Fruit fly (Drosophila melanogaster) whole organism, embryonic: ENCODE measurements around the gene Tmx3.

ENCODE experiments used
- Blimp-1 ChIP-seq: fragments of 200-800 bp; sonication (Bioruptor generic); optimal IDR thresholded peaks from 3 replicates; lab custom pipeline; 2018; ENCODE audit warnings: missing biosample characterization, missing genetic modification characterization, mild to moderate bottlenecking, moderate library complexity, missing genetic modification reagents
- CG1024 ChIP-seq: fragments of 200-800 bp; sonication (Bioruptor generic); IDR thresholded peaks from 2 replicates; pipeline ENCODE4 v1.3.6; 2022; ENCODE audit warnings: missing biosample characterization, missing genetic modification characterization
- CG13296 ChIP-seq: fragments of 200-800 bp; sonication (Bioruptor generic); optimal IDR thresholded peaks from 3 replicates; lab custom pipeline; 2018; ENCODE audit warnings: missing biosample characterization, mild to moderate bottlenecking, missing genetic modification characterization
- CG15269 ChIP-seq: fragments of 200-800 bp; sonication (Bioruptor generic); optimal IDR thresholded peaks from 2 replicates; lab custom pipeline; 2018; ENCODE audit warnings: missing biosample characterization, mild to moderate bottlenecking, missing genetic modification characterization, moderate library complexity
- CG1529 ChIP-seq: fragments of 200-800 bp; sonication (Bioruptor generic); optimal IDR thresholded peaks from 3 replicates; lab custom pipeline; 2018; ENCODE audit warnings: missing biosample characterization, missing genetic modification characterization
- CG17186 ChIP-seq: fragments of 200-800 bp; sonication (Bioruptor generic); optimal IDR thresholded peaks from 3 replicates; lab custom pipeline; 2017; ENCODE audit warnings: missing biosample characterization, missing genetic modification reagents, missing genetic modification characterization
- CG17385 ChIP-seq: fragments of 200-800 bp; sonication (Bioruptor generic); optimal IDR thresholded peaks from 3 replicates; lab custom pipeline; 2018; ENCODE audit warnings: missing biosample characterization, mild to moderate bottlenecking, missing genetic modification characterization
- CG17912 ChIP-seq: fragments of 200-800 bp; sonication (Bioruptor generic); optimal IDR thresholded peaks from 2 replicates; lab custom pipeline; 2018; ENCODE audit warnings: missing biosample characterization, mild to moderate bottlenecking, missing genetic modification characterization
- CG1792 ChIP-seq: fragments of 200-800 bp; sonication (Bioruptor generic); optimal IDR thresholded peaks from 2 replicates; lab custom pipeline; 2016; ENCODE audit warnings: missing biosample characterization, missing genetic modification characterization
- CG2116 ChIP-seq: fragments of 200-800 bp; sonication (Bioruptor generic); optimal IDR thresholded peaks from 3 replicates; lab custom pipeline; 2018; ENCODE audit warnings: missing biosample characterization, mild to moderate bottlenecking, missing genetic modification characterization
- CG31441 ChIP-seq: fragments of 200-800 bp; sonication (Bioruptor generic); IDR thresholded peaks from 2 replicates; pipeline ENCODE4 v1.3.6; 2022; ENCODE audit warnings: missing biosample characterization, missing genetic modification characterization
- CG3281 ChIP-seq: fragments of 200-800 bp; sonication (Bioruptor generic); optimal IDR thresholded peaks from 3 replicates; lab custom pipeline; 2017; ENCODE audit warnings: missing biosample characterization, mild to moderate bottlenecking, missing genetic modification characterization
- CG33213 ChIP-seq: fragments of 200-800 bp; sonication (Bioruptor generic); optimal IDR thresholded peaks from 3 replicates; lab custom pipeline; 2016; ENCODE audit warnings: missing biosample characterization, missing genetic modification characterization
- CG4328 ChIP-seq: fragments of 200-800 bp; sonication (Bioruptor generic); optimal IDR thresholded peaks from 3 replicates; lab custom pipeline; 2017; ENCODE audit warnings: missing biosample characterization, missing genetic modification reagents, missing genetic modification characterization
- CG43689 ChIP-seq: fragments of 200-800 bp; sonication (Bioruptor generic); IDR thresholded peaks from 2 replicates; pipeline ENCODE4 v1.3.6; 2022; ENCODE audit warnings: missing biosample characterization, missing genetic modification characterization
- CG4617 ChIP-seq: fragments of 200-800 bp; sonication (Bioruptor generic); optimal IDR thresholded peaks from 3 replicates; lab custom pipeline; 2016; ENCODE audit warnings: missing biosample characterization, missing genetic modification characterization, borderline replicate concordance
- CG5245 ChIP-seq: fragments of 200-800 bp; sonication (Bioruptor generic); optimal IDR thresholded peaks from 3 replicates; lab custom pipeline; 2016; ENCODE audit warnings: missing biosample characterization, missing genetic modification characterization
- CG6254 ChIP-seq: fragments of 200-800 bp; sonication (Bioruptor generic); optimal IDR thresholded peaks from 3 replicates; lab custom pipeline; 2017; ENCODE audit warnings: mild to moderate bottlenecking, missing biosample characterization, missing genetic modification reagents, missing genetic modification characterization
- CG6654 ChIP-seq: fragments of 200-800 bp; sonication (Bioruptor generic); optimal IDR thresholded peaks from 2 replicates; lab custom pipeline; 2017; ENCODE audit warnings: missing biosample characterization, mild to moderate bottlenecking, missing genetic modification characterization
- CG6689 ChIP-seq: fragments of 200-800 bp; sonication (Bioruptor generic); IDR thresholded peaks from 2 replicates; pipeline ENCODE4 v1.3.6; 2022; ENCODE audit warnings: missing biosample characterization, missing genetic modification characterization
- CG6791 ChIP-seq: fragments of 200-800 bp; sonication (Bioruptor generic); IDR thresholded peaks from 3 replicates; pipeline ENCODE4 v1.3.6; 2022; ENCODE audit warnings: missing biosample characterization, missing genetic modification characterization; ENCODE audit not compliant: partially characterized antibody
- CG6813 ChIP-seq: fragments of 200-800 bp; sonication (Bioruptor generic); optimal IDR thresholded peaks from 2 replicates; lab custom pipeline; 2017; ENCODE audit warnings: missing biosample characterization, missing genetic modification characterization, mild to moderate bottlenecking, moderate library complexity, missing genetic modification reagents
- CG8290 ChIP-seq, 3 experiments: fragments of 200-800 bp; sonication (Bioruptor generic); optimal IDR thresholded peaks; 2 replicates each; lab custom pipeline; 2016 to 2019; ENCODE audit warnings: missing biosample characterization in 3 of 3, missing genetic modification characterization in 3 of 3, mild to moderate bottlenecking in 2 of 3, moderate library complexity in 1 of 3
- CG9727 ChIP-seq: fragments of 200-800 bp; sonication (Bioruptor generic); optimal IDR thresholded peaks from 3 replicates; lab custom pipeline; 2017; ENCODE audit warnings: missing biosample characterization, mild to moderate bottlenecking, missing genetic modification characterization
- Elba2 ChIP-seq: fragments of 200-800 bp; sonication (Bioruptor generic); optimal IDR thresholded peaks from 3 replicates; lab custom pipeline; 2016; ENCODE audit warnings: missing biosample characterization, missing genetic modification characterization
- HHEX ChIP-seq: fragments of 200-800 bp; sonication (Bioruptor generic); optimal IDR thresholded peaks from 3 replicates; lab custom pipeline; 2017; ENCODE audit warnings: missing biosample characterization, mild to moderate bottlenecking, missing genetic modification characterization, missing genetic modification reagents
- HLHmδ ChIP-seq: fragments of 200-800 bp; sonication (Bioruptor generic); optimal IDR thresholded peaks from 2 replicates; lab custom pipeline; 2018; ENCODE audit warnings: missing biosample characterization, mild to moderate bottlenecking, missing genetic modification characterization, moderate library complexity
- Hsf ChIP-seq: fragments of 200-800 bp; sonication (Bioruptor generic); optimal IDR thresholded peaks from 3 replicates; lab custom pipeline; 2016; ENCODE audit warnings: missing biosample characterization, missing genetic modification characterization
- MESR4 ChIP-seq: fragments of 200-800 bp; sonication (Bioruptor generic); optimal IDR thresholded peaks from 2 replicates; lab custom pipeline; 2018; ENCODE audit warnings: missing biosample characterization, mild to moderate bottlenecking, missing genetic modification characterization, moderate library complexity
- Mes4 ChIP-seq: fragments of 200-800 bp; sonication (Bioruptor generic); optimal IDR thresholded peaks from 2 replicates; lab custom pipeline; 2016; ENCODE audit warnings: missing biosample characterization, missing genetic modification characterization
- Optix ChIP-seq: fragments of 200-800 bp; sonication (Bioruptor generic); IDR thresholded peaks from 3 replicates; pipeline ENCODE4 v1.3.6; 2022; ENCODE audit warnings: missing biosample characterization, missing genetic modification characterization
- Spps ChIP-seq: fragments of 200-800 bp; sonication (Bioruptor generic); optimal IDR thresholded peaks from 2 replicates; lab custom pipeline; 2018; ENCODE audit warnings: missing biosample characterization, mild to moderate bottlenecking, missing genetic modification characterization
- Xrp1 ChIP-seq: fragments of 200-800 bp; sonication (Bioruptor generic); IDR thresholded peaks from 2 replicates; pipeline ENCODE4 v1.3.6; 2022; ENCODE audit warnings: missing biosample characterization, missing genetic modification characterization
- ara ChIP-seq: fragments of 200-800 bp; sonication (Bioruptor generic); IDR thresholded peaks from 2 replicates; pipeline ENCODE4 v1.3.6; 2022; ENCODE audit warnings: missing biosample characterization, missing genetic modification characterization
- bab2 ChIP-seq: fragments of 200-800 bp; sonication (Bioruptor generic); optimal IDR thresholded peaks from 2 replicates; lab custom pipeline; 2016; ENCODE audit warnings: missing biosample characterization, missing genetic modification characterization
- bbx ChIP-seq: fragments of 200-800 bp; sonication (Bioruptor generic); IDR thresholded peaks from 2 replicates; pipeline ENCODE4 v1.3.6; 2022; ENCODE audit warnings: missing biosample characterization, missing genetic modification characterization; ENCODE audit not compliant: partially characterized antibody
- chinmo ChIP-seq: fragments of 200-800 bp; sonication (Bioruptor generic); IDR thresholded peaks from 4 replicates; pipeline ENCODE4 v1.3.6; 2022; ENCODE audit warnings: missing biosample characterization, missing genetic modification characterization; ENCODE audit not compliant: partially characterized antibody
- crp ChIP-seq, 2 experiments: fragments of 200-800 bp; sonication (Bioruptor generic); optimal IDR thresholded peaks; 2 replicates in 1 of 2; 3 replicates in 1 of 2; lab custom pipeline; 2017; ENCODE audit warnings: missing biosample characterization in 2 of 2, missing genetic modification characterization in 2 of 2, mild to moderate bottlenecking in 1 of 2, moderate library complexity in 1 of 2
- disco-r ChIP-seq: fragments of 200-800 bp; sonication (Bioruptor generic); optimal IDR thresholded peaks from 2 replicates; lab custom pipeline; 2016; ENCODE audit warnings: missing biosample characterization, missing genetic modification characterization
- fru ChIP-seq: fragments of >200 bp; optimal IDR thresholded peaks from 2 replicates; lab custom pipeline; 2017
- ham ChIP-seq: fragments of 200-800 bp; sonication (Bioruptor generic); IDR thresholded peaks from 2 replicates; pipeline ENCODE4 v1.3.6; 2022; ENCODE audit warnings: missing biosample characterization, missing genetic modification characterization
- lab ChIP-seq: fragments of 200-800 bp; sonication (Bioruptor generic); optimal IDR thresholded peaks from 3 replicates; lab custom pipeline; 2017; ENCODE audit warnings: missing biosample characterization, missing genetic modification characterization, mild to moderate bottlenecking, moderate library complexity, missing genetic modification reagents
- nau ChIP-seq: fragments of 200-800 bp; sonication (Bioruptor generic); optimal IDR thresholded peaks from 3 replicates; lab custom pipeline; 2017; ENCODE audit warnings: missing biosample characterization, mild to moderate bottlenecking, missing genetic modification characterization, missing genetic modification reagents
- nom ChIP-seq: fragments of 200-800 bp; sonication (Bioruptor generic); optimal IDR thresholded peaks from 2 replicates; lab custom pipeline; 2017; ENCODE audit warnings: missing biosample characterization, missing genetic modification characterization, mild to moderate bottlenecking, moderate library complexity, missing genetic modification reagents
- phol ChIP-seq: fragments of 200-800 bp; sonication (Bioruptor generic); optimal IDR thresholded peaks from 3 replicates; lab custom pipeline; 2018; ENCODE audit warnings: missing biosample characterization, mild to moderate bottlenecking, missing genetic modification characterization, moderate library complexity
- row ChIP-seq: fragments of 200-800 bp; sonication (Bioruptor generic); IDR thresholded peaks from 3 replicates; pipeline ENCODE4 v1.3.6; 2022; ENCODE audit warnings: missing biosample characterization, missing genetic modification characterization
- scrt ChIP-seq: fragments of 200-800 bp; sonication (Bioruptor generic); optimal IDR thresholded peaks from 2 replicates; lab custom pipeline; 2018; ENCODE audit warnings: missing biosample characterization, mild to moderate bottlenecking, missing genetic modification characterization, moderate library complexity
- so ChIP-seq: fragments of 200-800 bp; sonication (Bioruptor generic); IDR thresholded peaks from 3 replicates; pipeline ENCODE4 v1.3.6; 2022; ENCODE audit warnings: missing biosample characterization, missing genetic modification characterization
- ttk ChIP-seq: fragments of 200-800 bp; sonication (Bioruptor generic); IDR thresholded peaks from 2 replicates; pipeline ENCODE4 v2.1.2; 2022; ENCODE audit warnings: missing biosample characterization, missing genetic modification characterization
- zen ChIP-seq: fragments of 200-800 bp; sonication (Bioruptor generic); optimal IDR thresholded peaks from 3 replicates; lab custom pipeline; 2018; ENCODE audit warnings: missing biosample characterization, mild to moderate bottlenecking, missing genetic modification characterization, moderate library complexity

The Tmx3 gene

DNA sequence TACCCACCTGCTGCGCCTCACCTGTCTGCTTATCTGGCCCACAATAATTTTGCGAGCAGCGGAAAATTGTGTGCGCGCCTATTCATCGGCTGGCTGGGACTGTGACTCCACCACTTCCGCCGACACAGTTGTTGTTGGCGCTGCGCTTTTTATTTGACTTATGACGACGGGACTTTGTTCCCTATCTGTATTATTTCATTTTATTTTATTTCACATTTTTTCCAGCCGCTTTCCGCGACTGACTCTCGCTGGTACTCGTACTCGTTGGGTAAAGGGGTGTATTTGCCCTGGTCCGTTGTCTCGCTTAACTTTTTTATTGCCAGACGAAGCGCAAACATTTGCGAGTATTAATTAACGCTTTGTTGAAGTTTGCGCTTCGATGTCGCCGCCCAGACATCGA lies 38.0 kb upstream of the Tmx3 start (continued):
- TF ChIP-seq CG17912 (GFP tag; lab: Kevin White, UChicago) = no peak
- TF ChIP-seq nom (GFP tag; lab: Kevin White, UChicago) = peak; percentile 84
- TF ChIP-seq CG13296 (GFP tag; lab: Kevin White, UChicago) = no peak
- peak; percentile 38 for TF ChIP-seq lab (GFP tag; lab: Kevin White, UChicago)
- no peak for TF ChIP-seq so (GFP tag; lab: Robert Waterston, UW)
- no peak for TF ChIP-seq crp (GFP tag; optimal IDR thresholded peaks at IDR 0.05; lab: Kevin White, UChicago)
- no peak for TF ChIP-seq CG31441 (GFP tag; lab: Robert Waterston, UW)
- no peak for TF ChIP-seq CG17385
- no peak for TF ChIP-seq MESR4
- TF ChIP-seq CG6654 (GFP tag; lab: Kevin White, UChicago) = no peak
- TF ChIP-seq CG6254 (GFP tag; lab: Kevin White, UChicago) = no peak
- no peak for TF ChIP-seq Hsf
- no peak for TF ChIP-seq CG5245 (GFP tag; lab: Kevin White, UChicago)
- TF ChIP-seq CG6813 = no peak
- no peak for TF ChIP-seq CG1529 (GFP tag; lab: Kevin White, UChicago)
- no peak for TF ChIP-seq CG2116
- no peak for TF ChIP-seq Blimp-1 (GFP tag; lab: Kevin White, UChicago)
- TF ChIP-seq CG3281 (GFP tag; lab: Kevin White, UChicago) = peak; percentile 17
- TF ChIP-seq CG6689 (GFP tag; lab: Robert Waterston, UW) = no peak
- no peak for TF ChIP-seq ttk
- no peak for TF ChIP-seq row (GFP tag; lab: Robert Waterston, UW)
- no peak for TF ChIP-seq bbx (GFP tag; lab: Robert Waterston, UW)
- no peak for TF ChIP-seq Spps (tag; lab: Kevin White, UChicago)
- no peak for TF ChIP-seq Optix (GFP tag; lab: Robert Waterston, UW)
- TF ChIP-seq bab2 (GFP tag; lab: Kevin White, UChicago) = no peak
- TF ChIP-seq CG43689 (GFP tag; lab: Robert Waterston, UW) = no peak
- TF ChIP-seq Xrp1 (GFP tag; lab: Robert Waterston, UW) = no peak
- TF ChIP-seq scrt (GFP tag; lab: Kevin White, UChicago) = no peak
- 0 out of 2 replicates have a peak, but pooled peaks have one; percentile 2 for TF ChIP-seq CG1024 (GFP tag; lab: Robert Waterston, UW)
- TF ChIP-seq disco-r (GFP tag; lab: Kevin White, UChicago) = no peak
- TF ChIP-seq CG33213 = no peak
- no peak for TF ChIP-seq CG4617
- peak; percentile 27 for TF ChIP-seq HHEX (GFP tag; lab: Kevin White, UChicago)
- no peak for TF ChIP-seq ara
- TF ChIP-seq CG8290 (GFP tag; optimal IDR thresholded peaks at IDR 0.05; lab: Kevin White, UChicago) = no peak
- TF ChIP-seq CG8290 (tag; optimal IDR thresholded peaks at IDR 0.05; lab: Kevin White, UChicago) = no peak
- TF ChIP-seq zen (tag; lab: Kevin White, UChicago) = no peak
- TF ChIP-seq fru (lab: Kevin White, UChicago) = no peak
- no peak for TF ChIP-seq phol (tag; lab: Kevin White, UChicago)
- TF ChIP-seq CG17186 (GFP tag; lab: Kevin White, UChicago) = no peak
- TF ChIP-seq Elba2 (GFP tag; lab: Kevin White, UChicago) = no peak
- TF ChIP-seq ham (GFP tag; lab: Robert Waterston, UW) = no peak
- TF ChIP-seq CG1792 = no peak
- no peak for TF ChIP-seq CG9727 (GFP tag; lab: Kevin White, UChicago)
- TF ChIP-seq CG4328 (GFP tag; lab: Kevin White, UChicago) = no peak
- peak; percentile 6 for TF ChIP-seq nau (GFP tag; lab: Kevin White, UChicago)
- TF ChIP-seq HLHmδ (GFP tag; lab: Kevin White, UChicago) = no peak
- TF ChIP-seq CG15269 (tag; lab: Kevin White, UChicago) = no peak
- TF ChIP-seq Mes4 (GFP tag; lab: Kevin White, UChicago) = no peak
- 0 out of 4 replicates have a peak, but pooled peaks have one; percentile 24 for TF ChIP-seq chinmo
- TF ChIP-seq CG6791 (GFP tag; lab: Robert Waterston, UW) = no peak
